Worm (Caenorhabditis elegans): ENCODE results near the gene agl-1.
"Not testable (repeated sequence)": the region's sequence is repeated elsewhere in the genome, so short reads cannot be mapped to it uniquely, and the experiment has no call there.

agl-1 gene

ce11 chrII:14374594-14374993 is 16.7 kb upstream of the agl-1 start:
- peak; percentile 72 for TF ChIP-seq ceh-36 (tag; optimal IDR thresholded peaks at IDR 0.05)
- TF ChIP-seq pes-1 (GFP tag; IDR thresholded peaks at IDR 0.05) = 0 out of 2 replicates have a peak, but pooled peaks have one; percentile 18
- no peak for TF ChIP-seq B0310.2 (tag; optimal IDR thresholded peaks at IDR 0.05)

DNA sequence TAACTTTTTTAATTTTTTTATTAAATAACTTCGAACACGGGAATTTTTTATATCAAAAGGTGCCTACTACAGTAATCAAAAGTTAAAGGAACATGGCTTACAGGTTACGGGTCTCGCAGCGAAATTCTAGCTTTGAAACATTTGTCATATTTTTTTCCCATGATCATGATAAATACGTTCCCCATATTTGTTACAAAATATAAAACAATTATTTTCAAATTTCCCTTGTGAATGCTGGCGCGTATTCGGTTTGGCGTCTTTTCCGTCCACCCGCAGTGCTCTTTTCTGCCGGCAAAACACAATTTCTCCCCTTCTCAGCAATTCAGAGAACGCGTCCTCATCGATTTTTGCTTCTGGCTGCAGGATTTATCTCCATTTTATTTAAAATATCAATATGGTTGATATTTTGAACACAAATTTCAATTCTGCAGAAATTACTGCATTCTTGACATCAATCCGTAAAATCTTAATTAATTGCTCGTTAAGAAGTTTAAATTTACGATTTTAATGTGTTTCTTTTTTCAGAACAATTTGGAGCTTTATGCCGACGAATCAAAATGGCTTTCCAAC is 7.4 kb upstream of the agl-1 start, which contains the start of gene imb-2:
Gene imb-2, plus strand, starts transcription at position 520 of the 570 bp plus-strand sequence.
- TF ChIP-seq hmg-4 (GFP tag; optimal IDR thresholded peaks at IDR 0.05) = no peak
- no peak for TF ChIP-seq scrt-1 (GFP tag; IDR thresholded peaks at IDR 0.05)
- no peak for TF ChIP-seq aly-1 (tag; optimal IDR thresholded peaks at IDR 0.05)
- TF ChIP-seq ceh-36 (tag; optimal IDR thresholded peaks at IDR 0.05) = no peak
- TF ChIP-seq tra-4 (tag; optimal IDR thresholded peaks at IDR 0.05) = no peak
- no peak for TF ChIP-seq ama-1 (optimal IDR thresholded peaks at IDR 0.05)
- no peak for TF ChIP-seq ets-7 (tag; optimal IDR thresholded peaks at IDR 0.05)
- TF ChIP-seq hnd-1 (tag; optimal IDR thresholded peaks at IDR 0.05) = no peak
- TF ChIP-seq tbx-37 (GFP tag; conservative IDR thresholded peaks at IDR 0.05) = no peak
- TF ChIP-seq ceh-13 (GFP tag; optimal IDR thresholded peaks at IDR 0.05) = no peak
- no peak for TF ChIP-seq tbx-11 (GFP tag; IDR thresholded peaks at IDR 0.05)
- no peak for TF ChIP-seq hmbx-1 (tag; optimal IDR thresholded peaks at IDR 0.05)
- no peak for TF ChIP-seq pes-1 (GFP tag; IDR thresholded peaks at IDR 0.05)
- TF ChIP-seq B0310.2 (tag; optimal IDR thresholded peaks at IDR 0.05) = no peak
- no peak for TF ChIP-seq F13C5.2 (tag; optimal IDR thresholded peaks at IDR 0.05)
- no peak for TF ChIP-seq flt-1 (GFP tag; IDR thresholded peaks at IDR 0.05)
- TF ChIP-seq sea-1 (GFP tag; conservative IDR thresholded peaks at IDR 0.05) = no peak

DNA sequence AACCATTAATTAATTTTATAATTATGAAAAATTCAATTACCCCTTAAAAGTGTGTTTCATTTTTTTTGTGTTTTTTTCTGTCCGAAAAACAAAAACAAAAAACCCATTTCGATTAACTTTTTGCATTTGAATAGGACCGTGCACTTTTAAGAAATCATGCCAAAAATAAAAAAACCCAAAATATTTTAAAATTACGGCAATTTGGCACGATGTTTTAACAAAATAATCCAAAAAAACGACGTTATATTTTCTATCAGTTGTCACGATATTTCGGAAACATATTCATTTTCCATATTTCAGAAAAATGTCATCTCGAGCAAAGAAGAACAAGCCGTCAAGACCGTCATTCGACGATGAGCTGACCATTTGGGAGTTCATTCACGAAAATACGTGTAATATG is 3.8 kb upstream of the agl-1 start, which contains the start of gene tebp-1:
Gene tebp-1, plus strand, starts transcription at position 301 of the 400 bp plus-strand sequence.
- TF ChIP-seq flt-1 (GFP tag; IDR thresholded peaks at IDR 0.05) = no peak
- TF ChIP-seq ceh-13 (GFP tag; optimal IDR thresholded peaks at IDR 0.05) = no peak
- TF ChIP-seq tra-4 (tag; optimal IDR thresholded peaks at IDR 0.05) = no peak
- TF ChIP-seq hmbx-1 (tag; optimal IDR thresholded peaks at IDR 0.05) = no peak
- TF ChIP-seq sea-1 (GFP tag; conservative IDR thresholded peaks at IDR 0.05) = no peak
- no peak for TF ChIP-seq tbx-37 (GFP tag; conservative IDR thresholded peaks at IDR 0.05)
- TF ChIP-seq tbx-11 (GFP tag; IDR thresholded peaks at IDR 0.05) = no peak
- no peak for TF ChIP-seq scrt-1 (GFP tag; IDR thresholded peaks at IDR 0.05)
- no peak for TF ChIP-seq hnd-1 (tag; optimal IDR thresholded peaks at IDR 0.05)

- TF ChIP-seq aly-1 (tag; optimal IDR thresholded peaks at IDR 0.05) (no peak), scrt-1 (GFP tag; IDR thresholded peaks at IDR 0.05) (no peak), sea-1 (GFP tag; conservative IDR thresholded peaks at IDR 0.05) (no peak)
Observed at ce11 chrII:14360675-14361074, 2.8 kb upstream of the agl-1 start.

ce11 chrII:14359007-14359406 is 1.1 kb upstream of the agl-1 start:
- TF ChIP-seq ets-7 (tag; optimal IDR thresholded peaks at IDR 0.05) (no peak), scrt-1 (GFP tag; IDR thresholded peaks at IDR 0.05) (no peak), ceh-13 (GFP tag; optimal IDR thresholded peaks at IDR 0.05) (no peak), ceh-36 (tag; optimal IDR thresholded peaks at IDR 0.05) (no peak), sea-1 (GFP tag; conservative IDR thresholded peaks at IDR 0.05) (no peak)

DNA sequence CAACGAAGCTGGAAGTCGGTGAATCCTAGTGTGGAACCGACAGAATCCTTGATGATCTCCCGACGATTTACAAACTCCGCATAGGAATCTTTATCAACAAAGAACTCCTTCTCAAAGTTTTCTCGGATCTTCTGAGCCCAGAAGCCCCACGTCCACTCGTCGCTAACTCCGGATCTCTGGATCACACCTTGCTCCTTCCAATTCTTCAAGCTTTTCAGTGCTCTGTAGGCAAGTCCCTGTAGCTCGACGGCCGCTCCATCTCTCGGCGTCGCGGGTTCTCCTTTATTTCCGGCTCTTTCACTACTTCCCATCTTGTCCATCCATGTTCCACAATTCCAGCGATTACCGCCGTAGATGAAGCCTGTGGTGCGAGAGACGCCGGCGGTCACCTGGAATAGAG is 6.6 kb downstream of the agl-1 start:
- TF ChIP-seq ceh-13 (GFP tag; optimal IDR thresholded peaks at IDR 0.05) (no peak), ets-7 (tag; optimal IDR thresholded peaks at IDR 0.05) (no peak), pes-1 (GFP tag; IDR thresholded peaks at IDR 0.05) (no peak)

ce11 chrII:14350768-14351167 is 7.1 kb downstream of the agl-1 start:
- TF ChIP-seq sea-1 (GFP tag; conservative IDR thresholded peaks at IDR 0.05) = 0 out of 2 replicates have a peak, but pooled peaks have one; percentile 7
- no peak for TF ChIP-seq hmbx-1 (tag; optimal IDR thresholded peaks at IDR 0.05)
- no peak for TF ChIP-seq hnd-1 (tag; optimal IDR thresholded peaks at IDR 0.05)
- TF ChIP-seq tra-4 (tag; optimal IDR thresholded peaks at IDR 0.05) = no peak
- no peak for TF ChIP-seq ceh-36 (tag; optimal IDR thresholded peaks at IDR 0.05)
- no peak for TF ChIP-seq B0310.2 (tag; optimal IDR thresholded peaks at IDR 0.05)

- TF ChIP-seq ceh-36 (tag; optimal IDR thresholded peaks at IDR 0.05) (no peak), scrt-1 (GFP tag; IDR thresholded peaks at IDR 0.05) (no peak), aly-1 (tag; optimal IDR thresholded peaks at IDR 0.05) (no peak), hnd-1 (tag; optimal IDR thresholded peaks at IDR 0.05) (no peak), pes-1 (GFP tag; IDR thresholded peaks at IDR 0.05) (peak; percentile 34; the same call in 1 of the 2 replicates), F13C5.2 (tag; optimal IDR thresholded peaks at IDR 0.05) (peak; percentile 61), tbx-37 (GFP tag; conservative IDR thresholded peaks at IDR 0.05) (peak; percentile 34; the same call in 1 of the 2 replicates), sea-1 (GFP tag; conservative IDR thresholded peaks at IDR 0.05) (no peak)
Observed at ce11 chrII:14349356-14349923, 8.5 kb downstream of the agl-1 start, which contains the start of the genes Y54G11A.17, lin-7 and elof-1. TSS of gene Y54G11A.17 (minus strand) at chrII:14349406. TSS of gene lin-7 (minus strand) at chrII:14349406. TSS of gene elof-1 (plus strand) at chrII:14349738.

ce11 chrII:14346243-14346642 is 11.7 kb downstream of the agl-1 start, which contains the start of gene Y54G11A.9:
TSS of gene Y54G11A.9 (minus strand) at chrII:14346438.
- not testable (repeated sequence) for TF ChIP-seq sea-1 (GFP tag; conservative IDR thresholded peaks at IDR 0.05); pes-1 (GFP tag; IDR thresholded peaks at IDR 0.05); hmbx-1 (tag; optimal IDR thresholded peaks at IDR 0.05)

Data from whole organism, early embryonic.